Worm (Caenorhabditis elegans) whole organism, early embryonic: ENCODE results near the gene F40F9.3.

Experiments
- B0310.2 ChIP-seq: sonication (generic microtip); optimal IDR thresholded peaks from 2 replicates; lab custom pipeline; 2016; ENCODE audit warnings: mild to moderate bottlenecking, missing genetic modification characterization, missing compliant biosample characterization
- ama-1 ChIP-seq: fragments of 150-350 bp; optimal IDR thresholded peaks from 2 replicates; lab custom pipeline; 2014
- ets-7 ChIP-seq: sonication (generic microtip); optimal IDR thresholded peaks from 2 replicates; lab custom pipeline; 2016; ENCODE audit warnings: missing genotype, missing genetic modification characterization, missing compliant biosample characterization
- hmbx-1 ChIP-seq: sonication (generic microtip); optimal IDR thresholded peaks from 2 replicates; lab custom pipeline; 2016; ENCODE audit warnings: mild to moderate bottlenecking, missing genetic modification characterization, missing compliant biosample characterization
- hmg-4 ChIP-seq: fragments of 200-800 bp; sonication (Bioruptor generic); optimal IDR thresholded peaks from 2 replicates; lab custom pipeline; 2018; ENCODE audit warnings: mild to moderate bottlenecking, missing genetic modification characterization, missing compliant biosample characterization
- pes-1 ChIP-seq: fragments of 200-800 bp; sonication (Bioruptor generic); IDR thresholded peaks from 2 replicates; pipeline ENCODE4 v1.3.6; 2022; ENCODE audit warnings: missing genetic modification reagents, missing genetic modification characterization, missing compliant biosample characterization
- tbx-37 ChIP-seq: fragments of 200-800 bp; sonication (Bioruptor generic); conservative IDR thresholded peaks from 2 replicates; pipeline ENCODE4 v1.3.6; 2022; ENCODE audit warnings: missing genetic modification reagents, missing genetic modification characterization, missing compliant biosample characterization

DNA sequence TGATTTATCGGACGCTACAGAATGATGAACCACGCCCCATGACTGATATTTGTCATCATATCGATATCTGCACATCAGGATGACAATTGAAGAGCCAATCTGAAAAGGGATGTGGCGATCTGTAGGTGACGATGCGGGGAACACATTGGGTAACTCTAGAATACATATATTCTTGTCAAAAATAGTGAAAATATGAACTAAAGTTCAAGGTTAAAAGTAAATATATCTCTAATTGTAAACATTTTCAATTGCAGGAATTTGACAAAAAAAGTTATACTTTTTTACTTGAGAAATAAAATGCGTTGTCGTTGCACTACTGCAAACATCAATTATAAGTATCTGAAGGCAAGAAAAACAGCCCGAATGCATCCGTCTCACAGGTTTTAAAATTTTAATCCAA is 37.9 kb downstream of the F40F9.3 start, which contains the start of gene F58E6.6:
- TF ChIP-seq ets-7 (tag; lab: Kevin White, UChicago) = no peak
- no peak for TF ChIP-seq hmg-4 (GFP tag; lab: Kevin White, UChicago)
- no peak for TF ChIP-seq hmbx-1 (tag; lab: Kevin White, UChicago)
- TF ChIP-seq tbx-37 = no peak
- no peak for TF ChIP-seq pes-1 (GFP tag; lab: Robert Waterston, UW)
- no peak for TF ChIP-seq ama-1
- TF ChIP-seq B0310.2 (tag; lab: Kevin White, UChicago) = no peak
